Fruit fly (Drosophila melanogaster): ENCODE data around the gene Rtnl2.

The Rtnl2 gene

dm6 chr3R:7530184-7530821 is at the start of gene Rtnl2, which contains the start of gene alphaTub84D:
Gene Rtnl2 (minus strand): TSS chr3R:7530241.
Gene alphaTub84D (plus strand): TSS chr3R:7530753.
- TF ChIP-seq dsf (GFP tag; optimal IDR thresholded peaks at IDR 0.05; ENCODE audit: borderline replicate concordance) (no peak), Hnf4 (GFP tag; optimal IDR thresholded peaks at IDR 0.05) (no peak), tai (GFP tag; optimal IDR thresholded peaks at IDR 0.05) (no peak), pan (optimal IDR thresholded peaks at IDR 0.05) (no peak), Hr83 (GFP tag; optimal IDR thresholded peaks at IDR 0.05; ENCODE audit: poor library complexity, severe bottlenecking) (no peak), Jra (GFP tag; optimal IDR thresholded peaks at IDR 0.05) (no peak), CG32264 (GFP tag; optimal IDR thresholded peaks at IDR 0.05) (no peak), Dfd (GFP tag; optimal IDR thresholded peaks at IDR 0.05) (no peak), CG9705 (GFP tag; optimal IDR thresholded peaks at IDR 0.05) (no peak), Mio (GFP tag; optimal IDR thresholded peaks at IDR 0.05) (no peak), Vsx2 (GFP tag; optimal IDR thresholded peaks at IDR 0.05; ENCODE audit: partially characterized antibody) (no peak), psq (GFP tag; optimal IDR thresholded peaks at IDR 0.05) (no peak), foxo (GFP tag; optimal IDR thresholded peaks at IDR 0.05) (no peak), fru (GFP tag; optimal IDR thresholded peaks at IDR 0.05) (no peak), ey (GFP tag; optimal IDR thresholded peaks at IDR 0.05) (no peak)

dm6 chr3R:7572237-7572636 is 42.2 kb upstream of the Rtnl2 start:
- TF ChIP-seq Mio (GFP tag; optimal IDR thresholded peaks at IDR 0.05) = no peak
- TF ChIP-seq Dfd (GFP tag; optimal IDR thresholded peaks at IDR 0.05) = peak; percentile 97

- TF ChIP-seq fru (GFP tag; optimal IDR thresholded peaks at IDR 0.05) (no peak), dl (GFP tag; optimal IDR thresholded peaks at IDR 0.05; ENCODE audit: insufficient read depth in 1 of 2, partially characterized antibody in 2 of 2) (no peak), GATAd (GFP tag; optimal IDR thresholded peaks at IDR 0.05) (no peak), pan (optimal IDR thresholded peaks at IDR 0.05) (no peak), Hr78 (GFP tag; optimal IDR thresholded peaks at IDR 0.05) (no peak), Rel (GFP tag; optimal IDR thresholded peaks at IDR 0.05) (no peak), Rel (tag; optimal IDR thresholded peaks at IDR 0.05) (no peak), ey (GFP tag; optimal IDR thresholded peaks at IDR 0.05) (no peak), usp (GFP tag; optimal IDR thresholded peaks at IDR 0.05) (no peak), jim (GFP tag; optimal IDR thresholded peaks at IDR 0.05) (no peak), brk (GFP tag; optimal IDR thresholded peaks at IDR 0.05) (no peak), Mio (GFP tag; optimal IDR thresholded peaks at IDR 0.05) (no peak)
These were observed 21.7 kb upstream of the Rtnl2 start, which contains the start of gene CG45545 for dm6 chr3R:7551708-7552107. Gene CG45545 (plus strand): TSS chr3R:7552008.

dm6 chr3R:7548808-7549744 is 19.0 kb upstream of the Rtnl2 start, which contains the start of gene alpha-Est1:
Gene alpha-Est1 (minus strand): TSS chr3R:7549124.
- TF ChIP-seq usp (GFP tag; optimal IDR thresholded peaks at IDR 0.05) (no peak), OdsH (GFP tag; optimal IDR thresholded peaks at IDR 0.05) (no peak), CrebA (GFP tag; optimal IDR thresholded peaks at IDR 0.05; ENCODE audit: borderline replicate concordance) (no peak), Vsx2 (GFP tag; optimal IDR thresholded peaks at IDR 0.05; ENCODE audit: partially characterized antibody) (no peak), Hnf4 (GFP tag; optimal IDR thresholded peaks at IDR 0.05) (peak; percentile 10), fru (GFP tag; optimal IDR thresholded peaks at IDR 0.05) (peak; percentile 38)

dm6 chr3R:7541145-7541860 is 11.3 kb upstream of the Rtnl2 start, which contains the start of the genes alpha-Est3 and alpha-Est2:
Gene alpha-Est3 (minus strand): TSS chr3R:7541631.
Gene alpha-Est2 (plus strand): TSS chr3R:7541810.
- TF ChIP-seq Hr83 (GFP tag; optimal IDR thresholded peaks at IDR 0.05; ENCODE audit: poor library complexity, severe bottlenecking) (no peak), CrebA (GFP tag; optimal IDR thresholded peaks at IDR 0.05; ENCODE audit: borderline replicate concordance) (peak; percentile 9)

Data from whole organism, wandering third instar larva.